Fruit fly (Drosophila melanogaster) whole organism, wandering third instar larva: ENCODE data around the gene CG13077.

Experiments
- CG32264 ChIP-seq: fragments of 200-800 bp; sonication (Bioruptor generic); optimal IDR thresholded peaks from 2 replicates; lab custom pipeline; 2016; ENCODE audit warnings: missing biosample characterization, missing genetic modification characterization
- CG9705 ChIP-seq: fragments of 200-800 bp; sonication (Bioruptor generic); optimal IDR thresholded peaks from 2 replicates; lab custom pipeline; 2018; ENCODE audit warnings: missing biosample characterization, mild to moderate bottlenecking, missing genetic modification characterization
- Dfd ChIP-seq: fragments of >200 bp; optimal IDR thresholded peaks from 2 replicates; lab custom pipeline; 2017; ENCODE audit warnings: missing biosample characterization, missing genetic modification characterization
- Dif ChIP-seq: fragments of 200-275, 200-300 bp; sonication (Bioruptor generic); optimal IDR thresholded peaks from 2 replicates; lab custom pipeline; 2018; ENCODE audit warnings: missing biosample characterization, missing genetic modification characterization; ENCODE audit not compliant: partially characterized antibody
- HLH106 ChIP-seq: fragments of 200-800 bp; optimal IDR thresholded peaks from 3 replicates; lab custom pipeline; 2019; ENCODE audit warnings: missing biosample characterization, mild to moderate bottlenecking, missing genetic modification characterization, moderate library complexity
- Hnf4 ChIP-seq: fragments of 200-800 bp; sonication (Bioruptor generic); optimal IDR thresholded peaks from 2 replicates; lab custom pipeline; 2016; ENCODE audit warnings: missing biosample characterization, mild to moderate bottlenecking, missing genetic modification characterization
- Hr83 ChIP-seq: fragments of 200-300 bp; sonication (Bioruptor generic); optimal IDR thresholded peaks from 2 replicates; lab custom pipeline; 2016; ENCODE audit warnings: missing biosample characterization, mild to moderate bottlenecking, missing genetic modification characterization, moderate library complexity; ENCODE audit not compliant: poor library complexity, severe bottlenecking
- Jra ChIP-seq: sonication (Bioruptor generic); optimal IDR thresholded peaks from 2 replicates; lab custom pipeline; 2016; ENCODE audit warnings: missing biosample characterization, missing genetic modification characterization
- Mio ChIP-seq: sonication (Bioruptor generic); optimal IDR thresholded peaks from 2 replicates; lab custom pipeline; 2016; ENCODE audit warnings: missing biosample characterization, missing genetic modification characterization
- OdsH ChIP-seq: fragments of 200-800 bp; sonication (Bioruptor generic); optimal IDR thresholded peaks from 2 replicates; lab custom pipeline; 2016; ENCODE audit warnings: missing biosample characterization, mild to moderate bottlenecking, missing genetic modification characterization
- Rel ChIP-seq, 2 experiments: fragments of 200-800 bp; sonication (Bioruptor generic) in 1 of 2; optimal IDR thresholded peaks; 2 replicates in 1 of 2; 3 replicates in 1 of 2; lab custom pipeline; 2016 to 2019; ENCODE audit warnings: mild to moderate bottlenecking in 2 of 2, missing biosample characterization in 2 of 2, missing genetic modification characterization in 2 of 2, moderate library complexity in 1 of 2
- Sp1 ChIP-seq: fragments of 200-800 bp; sonication (Bioruptor generic); optimal IDR thresholded peaks from 3 replicates; lab custom pipeline; 2019; ENCODE audit warnings: missing biosample characterization, mild to moderate bottlenecking, missing genetic modification characterization, moderate library complexity
- Vsx2 ChIP-seq: fragments of 200-300, 225-300 bp; sonication (Bioruptor generic); optimal IDR thresholded peaks from 2 replicates; lab custom pipeline; 2018; ENCODE audit warnings: missing biosample characterization, missing genetic modification characterization; ENCODE audit not compliant: partially characterized antibody
- br ChIP-seq: fragments of 200-800 bp; sonication (Bioruptor generic); optimal IDR thresholded peaks from 2 replicates; lab custom pipeline; 2016; ENCODE audit warnings: missing biosample characterization, missing genetic modification characterization
- brk ChIP-seq: fragments of 200-800 bp; sonication (Bioruptor generic); optimal IDR thresholded peaks from 2 replicates; lab custom pipeline; 2016; ENCODE audit warnings: missing biosample characterization, mild to moderate bottlenecking, missing genetic modification characterization
- dl ChIP-seq, 2 experiments: fragments of 175-275, 200-275 bp in 1 of 2; fragments of 200-275 bp in 1 of 2; sonication (Bioruptor generic); optimal IDR thresholded peaks; lab custom pipeline; 2018; ENCODE audit warnings: mild to moderate bottlenecking in 2 of 2, missing biosample characterization in 2 of 2, missing genetic modification characterization in 2 of 2, moderate library complexity in 2 of 2; ENCODE audit not compliant: partially characterized antibody in 2 of 2, insufficient read depth in 1 of 2
- dmrt93B ChIP-seq: fragments of 200-800 bp; sonication (Bioruptor generic); optimal IDR thresholded peaks from 2 replicates; lab custom pipeline; 2018; ENCODE audit warnings: missing biosample characterization, mild to moderate bottlenecking, missing genetic modification characterization
- dsf ChIP-seq: sonication (Bioruptor generic); optimal IDR thresholded peaks from 2 replicates; lab custom pipeline; 2016; ENCODE audit warnings: missing biosample characterization, missing genetic modification characterization, borderline replicate concordance
- ey ChIP-seq: fragments of 200-800 bp; sonication (Bioruptor generic); optimal IDR thresholded peaks from 2 replicates; lab custom pipeline; 2016; ENCODE audit warnings: missing biosample characterization, missing genetic modification characterization
- foxo ChIP-seq, 2 experiments: fragments of 200-800 bp; sonication (Bioruptor generic); optimal IDR thresholded peaks; 2 replicates in 1 of 2; 3 replicates in 1 of 2; lab custom pipeline; 2016 to 2017; ENCODE audit warnings: missing biosample characterization in 2 of 2, missing genetic modification characterization in 2 of 2
- fru ChIP-seq: fragments of 200-800 bp; sonication (Bioruptor generic); optimal IDR thresholded peaks from 3 replicates; lab custom pipeline; 2016; ENCODE audit warnings: missing biosample characterization, mild to moderate bottlenecking, missing genetic modification characterization
- h ChIP-seq: fragments of 200-800 bp; sonication (Bioruptor generic); optimal IDR thresholded peaks from 3 replicates; lab custom pipeline; 2016; ENCODE audit warnings: missing biosample characterization, mild to moderate bottlenecking, missing genetic modification characterization
- jim ChIP-seq: fragments of 175-275, 200-325 bp; sonication (Bioruptor generic); optimal IDR thresholded peaks from 2 replicates; lab custom pipeline; 2016; ENCODE audit warnings: missing biosample characterization, mild to moderate bottlenecking, missing genetic modification characterization
- pan ChIP-seq: fragments of >200 bp; optimal IDR thresholded peaks from 2 replicates; lab custom pipeline; 2017
- psq ChIP-seq: fragments of 200-800 bp; sonication (Bioruptor generic); optimal IDR thresholded peaks from 3 replicates; lab custom pipeline; 2017; ENCODE audit warnings: missing biosample characterization, mild to moderate bottlenecking, missing genetic modification characterization, moderate library complexity
- rgr ChIP-seq: fragments of 200-800 bp; sonication (Bioruptor generic); optimal IDR thresholded peaks from 3 replicates; lab custom pipeline; 2016; ENCODE audit warnings: missing biosample characterization, mild to moderate bottlenecking, missing genetic modification characterization
- sage ChIP-seq: fragments of 200-800 bp; sonication (Bioruptor generic); optimal IDR thresholded peaks from 2 replicates; lab custom pipeline; 2016; ENCODE audit warnings: missing biosample characterization, mild to moderate bottlenecking, missing genetic modification characterization
- sv ChIP-seq: fragments of 200-800 bp; sonication (Bioruptor generic); optimal IDR thresholded peaks from 3 replicates; lab custom pipeline; 2016; ENCODE audit warnings: missing biosample characterization, missing genetic modification characterization
- tai ChIP-seq: sonication (Bioruptor generic); optimal IDR thresholded peaks from 2 replicates; lab custom pipeline; 2016; ENCODE audit warnings: missing biosample characterization, missing genetic modification characterization
- usp ChIP-seq: fragments of >200 bp; optimal IDR thresholded peaks from 2 replicates; lab custom pipeline; 2017; ENCODE audit warnings: missing biosample characterization, missing genetic modification characterization
- woc ChIP-seq: sonication (Bioruptor generic); optimal IDR thresholded peaks from 2 replicates; lab custom pipeline; 2016; ENCODE audit warnings: missing biosample characterization, mild to moderate bottlenecking, missing genetic modification characterization

The CG13077 gene

dm6 chr2L:19535234-19535633 lies 30.4 kb upstream of the CG13077 start, which contains the start of gene CG31697:
Gene CG31697, plus strand, starts transcription at chr2L:19535448.
- peak; percentile 86 for TF ChIP-seq h (GFP tag; lab: Kevin White, UChicago)
- TF ChIP-seq Mio (GFP tag; lab: Kevin White, UChicago), result no peak

DNA sequence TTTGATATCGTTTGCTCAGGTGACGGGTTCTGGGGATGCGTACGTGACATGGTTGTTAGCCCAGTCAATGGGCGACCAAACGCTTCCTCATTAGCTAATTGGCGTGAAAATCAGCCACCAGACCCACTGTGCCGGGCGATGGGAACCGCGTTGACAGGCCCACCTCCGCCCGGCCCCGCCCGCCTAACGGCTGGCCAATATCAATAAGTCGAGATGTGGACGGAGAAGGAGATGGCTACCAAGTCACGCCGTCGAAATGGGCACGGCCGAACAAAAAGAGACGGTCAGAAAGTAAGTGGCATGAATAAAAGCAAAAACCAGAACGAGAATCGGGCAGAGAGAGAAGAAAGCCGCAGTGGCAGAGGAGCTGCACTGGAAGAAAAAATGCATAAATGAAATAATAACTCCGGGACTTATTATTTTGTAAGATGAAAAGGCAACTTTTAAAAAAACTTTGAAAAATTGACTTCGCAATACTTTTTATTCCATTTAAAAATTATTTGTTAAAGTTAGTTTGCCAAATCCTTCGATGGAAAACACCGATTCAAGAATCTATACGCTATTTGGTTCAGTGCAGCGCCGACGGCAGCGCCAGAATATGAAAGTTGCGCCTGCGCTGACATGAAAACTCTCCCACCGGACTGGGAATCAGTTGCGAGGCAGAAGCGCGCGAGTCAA lies 27.7 kb upstream of the CG13077 start, which contains the start of gene CG13082:
CG13082 (plus strand) TSS at position 647 of the 678 bp plus-strand sequence.
- TF ChIP-seq jim (GFP tag; lab: Kevin White, UChicago) (no peak), HLH106 (tag; lab: Kevin White, UChicago) (peak; percentile 87), woc (peak; percentile 74), Mio (GFP tag; lab: Kevin White, UChicago) (no peak), fru (GFP tag; lab: Kevin White, UChicago) (peak; percentile 91), pan (lab: Kevin White, UChicago) (no peak), Rel (GFP tag; optimal IDR thresholded peaks at IDR 0.05; lab: Kevin White, UChicago) (no peak), Rel (tag; optimal IDR thresholded peaks at IDR 0.05; lab: Kevin White, UChicago) (peak; percentile 58), br (GFP tag; lab: Kevin White, UChicago) (peak; percentile 87), CG9705 (GFP tag; lab: Kevin White, UChicago) (peak; percentile 73), dsf (peak; percentile 44), tai (GFP tag; lab: Kevin White, UChicago) (no peak), dmrt93B (GFP tag; lab: Kevin White, UChicago) (peak; percentile 75), foxo (GFP tag; optimal IDR thresholded peaks at IDR 0.05; lab: Kevin White, UChicago) (peak in 1 of 2 experiments; percentile 90), Sp1 (GFP tag; lab: Kevin White, UChicago) (peak; percentile 88), usp (GFP tag; lab: Kevin White, UChicago) (no peak), brk (GFP tag; lab: Kevin White, UChicago) (peak; percentile 20), h (GFP tag; lab: Kevin White, UChicago) (peak; percentile 92), OdsH (GFP tag; lab: Kevin White, UChicago) (peak; percentile 82), Hnf4 (GFP tag; lab: Kevin White, UChicago) (peak; percentile 80), psq (peak; percentile 88), Jra (GFP tag; lab: Kevin White, UChicago) (peak; percentile 42), ey (GFP tag; lab: Kevin White, UChicago) (peak; percentile 85), Hr83 (GFP tag; lab: Kevin White, UChicago) (peak; percentile 12), Vsx2 (no peak), CG32264 (GFP tag; lab: Kevin White, UChicago) (peak; percentile 65), sv (GFP tag; lab: Kevin White, UChicago) (no peak), rgr (GFP tag; lab: Kevin White, UChicago) (peak; percentile 84), sage (GFP tag; lab: Kevin White, UChicago) (peak; percentile 29)

- no peak for TF ChIP-seq fru (GFP tag; lab: Kevin White, UChicago)
Observed at dm6 chr2L:19540307-19540706, 25.4 kb upstream of the CG13077 start, which contains the start of gene CG13081. Gene CG13081, plus strand, starts transcription at chr2L:19540607.

dm6 chr2L:19542268-19542773 lies 23.3 kb upstream of the CG13077 start:
- TF ChIP-seq Dif (GFP tag; lab: Kevin White, UChicago) (peak; percentile 14), br (GFP tag; lab: Kevin White, UChicago) (no peak), brk (GFP tag; lab: Kevin White, UChicago) (peak; percentile 61), ey (GFP tag; lab: Kevin White, UChicago) (no peak), Dfd (GFP tag; lab: Kevin White, UChicago) (no peak), CG9705 (GFP tag; lab: Kevin White, UChicago) (no peak), fru (GFP tag; lab: Kevin White, UChicago) (no peak), dsf (no peak), Sp1 (GFP tag; lab: Kevin White, UChicago) (peak; percentile 8), Mio (GFP tag; lab: Kevin White, UChicago) (no peak), dl (GFP tag; optimal IDR thresholded peaks at IDR 0.05; lab: Kevin White, UChicago; ENCODE audit: insufficient read depth in 1 of 2, partially characterized antibody in 2 of 2) (no peak), psq (no peak), CG32264 (GFP tag; lab: Kevin White, UChicago) (no peak)
